Fruit fly (Drosophila melanogaster) whole organism, embryonic: ENCODE data around the gene Tsp29Fb.
A peak's percentile ranks its signal among the peaks of the same experiment; 100 is the strongest.

Experiments
- CG10321 ChIP-seq: fragments of 200-800 bp; sonication (Bioruptor generic); IDR thresholded peaks from 2 replicates; pipeline ENCODE4 v1.3.6; 2022; ENCODE audit warnings: missing biosample characterization, missing genetic modification characterization
- CG10543 ChIP-seq: fragments of 200-800 bp; sonication (Bioruptor generic); optimal IDR thresholded peaks from 3 replicates; lab custom pipeline; 2017; ENCODE audit warnings: missing biosample characterization, mild to moderate bottlenecking, missing genetic modification characterization, moderate library complexity
- CG11504 ChIP-seq: fragments of 200-800 bp; sonication (Bioruptor generic); optimal IDR thresholded peaks from 3 replicates; lab custom pipeline; 2019; ENCODE audit warnings: missing biosample characterization, mild to moderate bottlenecking, missing genetic modification characterization, moderate library complexity
- CG11695 ChIP-seq: fragments of 200-800 bp; sonication (Bioruptor generic); IDR thresholded peaks from 3 replicates; pipeline ENCODE4 v1.3.6; 2022; ENCODE audit warnings: missing biosample characterization, missing genetic modification characterization
- CG12155 ChIP-seq: fragments of 200-800 bp; sonication (Bioruptor generic); optimal IDR thresholded peaks from 3 replicates; lab custom pipeline; 2016; ENCODE audit warnings: missing biosample characterization, missing genetic modification characterization
- CG12769 ChIP-seq: fragments of 200-800 bp; sonication (Bioruptor generic); optimal IDR thresholded peaks from 2 replicates; lab custom pipeline; 2019; ENCODE audit warnings: missing biosample characterization, mild to moderate bottlenecking, missing genetic modification characterization, moderate library complexity
- CG13287 ChIP-seq: fragments of 200-800 bp; sonication (Bioruptor generic); IDR thresholded peaks from 2 replicates; pipeline ENCODE4 v1.3.6; 2022; ENCODE audit warnings: missing biosample characterization, missing genetic modification characterization; ENCODE audit not compliant: partially characterized antibody
- CG13296 ChIP-seq: fragments of 200-800 bp; sonication (Bioruptor generic); optimal IDR thresholded peaks from 3 replicates; lab custom pipeline; 2018; ENCODE audit warnings: missing biosample characterization, mild to moderate bottlenecking, missing genetic modification characterization
- CG14014 ChIP-seq: fragments of 200-800 bp; sonication (Bioruptor generic); IDR thresholded peaks from 2 replicates; pipeline ENCODE4 v1.3.6; 2022; ENCODE audit warnings: missing biosample characterization, missing genetic modification characterization
- CG18599 ChIP-seq: fragments of 200-800 bp; sonication (Bioruptor generic); optimal IDR thresholded peaks from 3 replicates; lab custom pipeline; 2017; ENCODE audit warnings: missing biosample characterization, missing genetic modification characterization, mild to moderate bottlenecking, moderate library complexity, missing genetic modification reagents
- CG2120 ChIP-seq: fragments of 200-800 bp; sonication (Bioruptor generic); optimal IDR thresholded peaks from 3 replicates; lab custom pipeline; 2016; ENCODE audit warnings: missing biosample characterization, missing genetic modification characterization
- CG2199 ChIP-seq: fragments of 200-800 bp; sonication (Bioruptor generic); IDR thresholded peaks from 3 replicates; pipeline ENCODE4 v1.3.6; 2022; ENCODE audit warnings: missing biosample characterization, missing genetic modification characterization
- CG2678 ChIP-seq: fragments of 200-800 bp; sonication (Bioruptor generic); optimal IDR thresholded peaks from 3 replicates; lab custom pipeline; 2019; ENCODE audit warnings: missing biosample characterization, mild to moderate bottlenecking, missing genetic modification characterization, moderate library complexity
- CG31224 ChIP-seq: fragments of 200-800 bp; sonication (Bioruptor generic); IDR thresholded peaks from 2 replicates; pipeline ENCODE4 v1.3.6; 2022; ENCODE audit warnings: missing biosample characterization, missing genetic modification characterization
- CG32532 ChIP-seq: fragments of 200-800 bp; sonication (Bioruptor generic); IDR thresholded peaks from 2 replicates; pipeline ENCODE4 v1.3.6; 2022; ENCODE audit warnings: missing biosample characterization, missing genetic modification characterization
- CG3847 ChIP-seq: fragments of 200-800 bp; sonication (Bioruptor generic); IDR thresholded peaks from 2 replicates; pipeline ENCODE4 v1.3.6; 2022; ENCODE audit warnings: missing biosample characterization, missing genetic modification characterization
- CG3995 ChIP-seq: fragments of 200-800 bp; sonication (Bioruptor generic); optimal IDR thresholded peaks from 3 replicates; lab custom pipeline; 2016; ENCODE audit warnings: missing biosample characterization, missing genetic modification characterization
- CG8290 ChIP-seq, 3 experiments: fragments of 200-800 bp; sonication (Bioruptor generic); optimal IDR thresholded peaks; 2 replicates each; lab custom pipeline; 2016 to 2019; ENCODE audit warnings: missing biosample characterization in 3 of 3, missing genetic modification characterization in 3 of 3, mild to moderate bottlenecking in 2 of 3, moderate library complexity in 1 of 3
- CG8359 ChIP-seq: fragments of 200-800 bp; sonication (Bioruptor generic); optimal IDR thresholded peaks from 2 replicates; lab custom pipeline; 2017; ENCODE audit warnings: missing biosample characterization, mild to moderate bottlenecking, missing genetic modification characterization, borderline replicate concordance
- CkIIα-i1 ChIP-seq: fragments of 200-800 bp; sonication (Bioruptor generic); IDR thresholded peaks from 2 replicates; pipeline ENCODE4 v1.3.6; 2022; ENCODE audit warnings: missing biosample characterization, missing genetic modification characterization
- D ChIP-seq, 2 experiments: fragments of 200-800 bp in 1 of 2; fragments of >200 bp in 1 of 2; sonication (Bioruptor generic) in 1 of 2; optimal IDR thresholded peaks; 2 replicates in 1 of 2; 3 replicates in 1 of 2; lab custom pipeline; 2017; ENCODE audit warnings: mild to moderate bottlenecking in 1 of 2, missing biosample characterization in 1 of 2, missing genetic modification characterization in 1 of 2, missing genetic modification reagents in 1 of 2
- Dbx ChIP-seq: fragments of 200-800 bp; sonication (Bioruptor generic); IDR thresholded peaks from 3 replicates; pipeline ENCODE4 v1.3.6; 2022; ENCODE audit warnings: missing biosample characterization, missing genetic modification characterization
- Dek ChIP-seq: fragments of 200-800 bp; sonication (Bioruptor generic); optimal IDR thresholded peaks from 3 replicates; lab custom pipeline; 2019; ENCODE audit warnings: missing biosample characterization, mild to moderate bottlenecking, missing genetic modification characterization, moderate library complexity
- Elba2 ChIP-seq: fragments of 200-800 bp; sonication (Bioruptor generic); optimal IDR thresholded peaks from 3 replicates; lab custom pipeline; 2016; ENCODE audit warnings: missing biosample characterization, missing genetic modification characterization
- Med ChIP-seq: fragments of 200-800 bp; sonication (Bioruptor generic); peaks from one replicate; lab custom pipeline; 2016; ENCODE audit warnings: missing biosample characterization, missing genetic modification characterization, mild to moderate bottlenecking, inconsistent platforms, moderate library complexity
- NK7.1 ChIP-seq: fragments of 200-800 bp; sonication (Bioruptor generic); optimal IDR thresholded peaks from 3 replicates; lab custom pipeline; 2016; ENCODE audit warnings: missing biosample characterization, missing genetic modification characterization
- Neu2 ChIP-seq: fragments of 200-800 bp; sonication (Bioruptor generic); optimal IDR thresholded peaks from 3 replicates; lab custom pipeline; 2016; ENCODE audit warnings: missing biosample characterization, missing genetic modification characterization, borderline replicate concordance
- Pdp1 ChIP-seq, 2 experiments: fragments of 200-800 bp; sonication (Bioruptor generic); optimal IDR thresholded peaks; 3 replicates each; lab custom pipeline; 2016; ENCODE audit warnings: missing biosample characterization in 2 of 2, missing genetic modification characterization in 2 of 2, mild to moderate bottlenecking in 1 of 2, moderate library complexity in 1 of 2
- Rfx ChIP-seq: fragments of 200-800 bp; sonication (Bioruptor generic); IDR thresholded peaks from 2 replicates; pipeline ENCODE4 v1.3.6; 2022; ENCODE audit warnings: missing biosample characterization, missing genetic modification characterization
- cad ChIP-seq: fragments of >200 bp; optimal IDR thresholded peaks from 2 replicates; lab custom pipeline; 2017; ENCODE audit warnings: missing biosample characterization, missing genetic modification characterization
- gem ChIP-seq: fragments of 200-800 bp; sonication (Bioruptor generic); optimal IDR thresholded peaks from 2 replicates; lab custom pipeline; 2019; ENCODE audit warnings: missing biosample characterization, mild to moderate bottlenecking, missing genetic modification characterization, moderate library complexity
- grau ChIP-seq: fragments of 200-800 bp; optimal IDR thresholded peaks from 3 replicates; lab custom pipeline; 2019; ENCODE audit warnings: missing biosample characterization, mild to moderate bottlenecking, missing genetic modification characterization, moderate library complexity
- grn ChIP-seq: fragments of 200-800 bp; sonication (Bioruptor generic); optimal IDR thresholded peaks from 3 replicates; lab custom pipeline; 2017; ENCODE audit warnings: missing biosample characterization, missing genetic modification characterization
- her ChIP-seq: fragments of 200-800 bp; sonication (Bioruptor generic); optimal IDR thresholded peaks from 2 replicates; lab custom pipeline; 2016; ENCODE audit warnings: missing biosample characterization, missing genetic modification characterization
- lab ChIP-seq: fragments of 200-800 bp; sonication (Bioruptor generic); optimal IDR thresholded peaks from 3 replicates; lab custom pipeline; 2017; ENCODE audit warnings: missing biosample characterization, missing genetic modification characterization, mild to moderate bottlenecking, moderate library complexity, missing genetic modification reagents
- lilli ChIP-seq: fragments of 200-800 bp; sonication (Bioruptor generic); optimal IDR thresholded peaks from 3 replicates; lab custom pipeline; 2016; ENCODE audit warnings: missing biosample characterization, missing genetic modification characterization
- mirr ChIP-seq: fragments of 200-800 bp; sonication (Bioruptor generic); optimal IDR thresholded peaks from 3 replicates; lab custom pipeline; 2018; ENCODE audit warnings: missing biosample characterization, mild to moderate bottlenecking, missing genetic modification characterization
- otp ChIP-seq: fragments of 200-800 bp; sonication (Bioruptor generic); IDR thresholded peaks from 3 replicates; pipeline ENCODE4, ENCODE4 v1.3.6; 2022; ENCODE audit warnings: missing biosample characterization, missing genetic modification characterization
- row ChIP-seq: fragments of 200-800 bp; sonication (Bioruptor generic); IDR thresholded peaks from 3 replicates; pipeline ENCODE4 v1.3.6; 2022; ENCODE audit warnings: missing biosample characterization, missing genetic modification characterization
- schlank ChIP-seq: fragments of 200-800 bp; sonication (Bioruptor generic); optimal IDR thresholded peaks from 2 replicates; lab custom pipeline; 2018; ENCODE audit warnings: missing biosample characterization, mild to moderate bottlenecking, missing genetic modification characterization
- sens ChIP-seq: fragments of 200-800 bp; sonication (Bioruptor generic); peaks from one replicate; lab custom pipeline; 2016; ENCODE audit warnings: missing biosample characterization, missing genetic modification characterization
- slbo ChIP-seq: fragments of 200-800 bp; sonication (Bioruptor generic); IDR thresholded peaks from 2 replicates; pipeline ENCODE4 v1.3.6; 2022; ENCODE audit warnings: missing biosample characterization, missing genetic modification characterization
- so ChIP-seq: fragments of 200-800 bp; sonication (Bioruptor generic); IDR thresholded peaks from 3 replicates; pipeline ENCODE4 v1.3.6; 2022; ENCODE audit warnings: missing biosample characterization, missing genetic modification characterization
- unc-4 ChIP-seq: fragments of 200-800 bp; sonication (Bioruptor generic); IDR thresholded peaks from 2 replicates; pipeline ENCODE4 v1.3.6; 2022; ENCODE audit warnings: missing biosample characterization, missing genetic modification characterization; ENCODE audit not compliant: partially characterized antibody
- wdn ChIP-seq: fragments of 200-800 bp; sonication (Bioruptor generic); IDR thresholded peaks from 2 replicates; pipeline ENCODE4 v1.3.6; 2022; ENCODE audit warnings: missing biosample characterization, missing genetic modification characterization

Tsp29Fb gene

dm6 chr2L:8955597-8956335 is 18.6 kb downstream of the Tsp29Fb start:
- TF ChIP-seq NK7.1 (GFP tag; lab: Kevin White, UChicago) (no peak), wdn (peak; percentile 19; the same call in 1 of the 2 replicates), Dbx (GFP tag; lab: Robert Waterston, UW) (peak; percentile 21; the same call in 1 of the 3 replicates), cad (GFP tag; lab: Kevin White, UChicago) (no peak), CG10543 (GFP tag; lab: Kevin White, UChicago) (peak; percentile 1), CG10321 (GFP tag; lab: Robert Waterston, UW) (0 out of 2 replicates have a peak, but pooled peaks have one; percentile 22), mirr (GFP tag; lab: Kevin White, UChicago) (peak; percentile 37), so (GFP tag; lab: Robert Waterston, UW) (peak; percentile 14; the same call in 1 of the 3 replicates), CG13296 (GFP tag; lab: Kevin White, UChicago) (peak; percentile 26), Rfx (GFP tag; lab: Robert Waterston, UW) (peak; percentile 7; the same call in 1 of the 2 replicates), CG2678 (tag; lab: Kevin White, UChicago) (peak; percentile 29), CG3847 (GFP tag; lab: Robert Waterston, UW) (0 out of 2 replicates have a peak, but pooled peaks have one; percentile 26), slbo (peak; percentile 53), CG3995 (GFP tag; lab: Kevin White, UChicago) (peak; percentile 25), Med (peak; percentile 73), otp (GFP tag; lab: Robert Waterston, UW) (0 out of 3 replicates have a peak, but pooled peaks have one; percentile 18), CG2199 (GFP tag; lab: Robert Waterston, UW) (no peak), CG32532 (GFP tag; lab: Robert Waterston, UW) (peak; percentile 46; the same call in 1 of the 2 replicates), gem (peak; percentile 38), sens (GFP tag; lab: Kevin White, UChicago) (peak; percentile 19), CG12155 (GFP tag; lab: Kevin White, UChicago) (peak; percentile 9), schlank (tag; lab: Kevin White, UChicago) (peak; percentile 18), her (peak; percentile 4), CG13287 (GFP tag; lab: Robert Waterston, UW) (no peak), row (peak; percentile 38; the same call in 2 of the 3 replicates), Pdp1 (GFP tag; optimal IDR thresholded peaks at IDR 0.05; lab: Kevin White, UChicago) (peak in 1 of 2 experiments; percentile 15), CG12769 (tag; lab: Kevin White, UChicago) (peak; percentile 40), CG8290 (GFP tag; optimal IDR thresholded peaks at IDR 0.05; lab: Kevin White, UChicago) (no peak), CG8290 (tag; optimal IDR thresholded peaks at IDR 0.05; lab: Kevin White, UChicago) (peak in 1 of 2 experiments; percentile 60), CG11695 (peak; percentile 42; the same call in 1 of the 3 replicates), grau (tag; lab: Kevin White, UChicago) (peak; percentile 29), CG2120 (GFP tag; lab: Kevin White, UChicago) (peak; percentile 27), CG8359 (GFP tag; lab: Kevin White, UChicago) (no peak), CG31224 (GFP tag; lab: Robert Waterston, UW) (no peak), grn (peak; percentile 34), CG11504 (tag; lab: Kevin White, UChicago) (peak; percentile 16), CG18599 (peak; percentile 38), D (optimal IDR thresholded peaks at IDR 0.05; lab: Kevin White, UChicago) (no peak), D (GFP tag; optimal IDR thresholded peaks at IDR 0.05; lab: Kevin White, UChicago) (no peak), lilli (GFP tag; lab: Kevin White, UChicago) (peak; percentile 2), lab (GFP tag; lab: Kevin White, UChicago) (peak; percentile 3), CkIIα-i1 (GFP tag; lab: Robert Waterston, UW) (no peak), Dek (peak; percentile 31), Neu2 (GFP tag; lab: Kevin White, UChicago) (no peak), unc-4 (GFP tag; lab: Robert Waterston, UW) (no peak), Elba2 (GFP tag; lab: Kevin White, UChicago) (no peak), CG14014 (peak; percentile 17; the same call in 1 of the 2 replicates)
